Fruit fly (Drosophila melanogaster): ENCODE data around the gene primo-2.

DNA sequence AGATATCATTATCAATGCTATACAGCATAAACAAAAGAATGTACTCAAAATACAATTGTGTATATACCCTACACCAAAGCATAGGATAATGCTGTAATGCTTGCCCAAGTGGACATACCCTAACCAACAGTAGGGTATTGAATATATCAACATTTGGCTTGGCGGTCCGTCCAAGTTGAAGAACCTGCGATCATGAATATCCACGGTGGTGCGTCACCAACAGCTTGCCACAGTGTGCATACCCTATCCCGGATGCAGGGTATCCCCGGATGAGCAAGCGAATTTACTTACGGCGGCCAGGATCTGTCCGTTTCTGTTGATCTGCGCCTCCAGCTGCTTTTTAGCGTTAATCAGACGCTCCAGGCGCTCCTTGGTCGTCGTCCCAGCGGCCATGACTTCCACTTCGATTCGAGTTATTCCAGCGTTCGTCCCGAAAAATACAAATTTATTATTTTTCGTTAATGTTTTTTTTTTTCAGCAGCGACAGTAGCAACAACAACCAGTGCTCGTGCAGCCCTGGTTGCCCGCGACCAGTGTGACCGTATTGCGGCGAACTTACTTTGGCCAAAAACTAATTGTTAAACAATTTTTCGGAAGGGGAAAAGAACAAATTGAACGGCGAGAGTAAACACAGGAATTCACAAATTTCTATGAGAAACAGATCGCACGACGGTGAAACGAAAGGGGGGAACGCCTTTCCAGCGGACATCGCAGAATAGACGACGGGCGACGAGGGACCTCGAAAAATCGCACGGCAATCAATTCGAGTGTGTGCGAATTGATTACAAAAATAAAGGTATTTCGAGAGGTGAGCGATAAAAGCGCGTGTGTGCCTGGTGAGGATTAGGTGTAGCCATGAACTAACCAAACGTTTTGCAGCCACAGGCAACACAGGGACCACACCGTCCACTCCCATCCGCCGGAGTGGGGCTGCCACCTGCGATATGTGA is 35.2 kb downstream of the primo-2 start, which contains the start of the genes Lkb1 and CG9588:
- TF ChIP-seq CG16779 (tag; optimal IDR thresholded peaks at IDR 0.05) (no peak), dsx (GFP tag; optimal IDR thresholded peaks at IDR 0.05; ENCODE audit: poor library complexity, severe bottlenecking) (no peak), Ets96B (tag; optimal IDR thresholded peaks at IDR 0.05) (peak; percentile 40), Sox102F (GFP tag; optimal IDR thresholded peaks at IDR 0.05) (peak; percentile 71), acj6 (GFP tag; optimal IDR thresholded peaks at IDR 0.05) (peak; percentile 69), CG4318 (GFP tag; optimal IDR thresholded peaks at IDR 0.05) (no peak)
